Worm (Caenorhabditis elegans) whole organism, L2 larva: Measurements from ENCODE around the gene F43C11.1.

ENCODE experiments used
- C34F6.9 ChIP-seq: fragments of 150-350 bp; optimal IDR thresholded peaks from 2 replicates; lab custom pipeline; 2014; ENCODE audit warnings: missing biosample characterization, missing genetic modification characterization
- Y55F3AM.14 ChIP-seq: fragments of 200-800 bp; sonication (Bioruptor generic); optimal IDR thresholded peaks from 2 replicates; lab custom pipeline; 2018; ENCODE audit warnings: mild to moderate bottlenecking, missing genetic modification characterization, missing compliant biosample characterization
- ZK546.5 ChIP-seq: sonication (generic microtip); optimal IDR thresholded peaks from 2 replicates; lab custom pipeline; 2017; ENCODE audit warnings: missing biosample characterization, missing genetic modification characterization
- alr-1 ChIP-seq: fragments of 150-350 bp; optimal IDR thresholded peaks from 2 replicates; lab custom pipeline; 2014; ENCODE audit warnings: missing biosample characterization, missing genetic modification characterization
- ama-1 ChIP-seq: fragments of 150-350 bp; optimal IDR thresholded peaks from 2 replicates; lab custom pipeline; 2018; ENCODE audit warnings: inconsistent platforms
- blmp-1 ChIP-seq: sonication (generic microtip); optimal IDR thresholded peaks from 2 replicates; lab custom pipeline; 2017; ENCODE audit warnings: missing genetic modification characterization, mild to moderate bottlenecking, missing compliant biosample characterization, antibody characterized with exemption, moderate library complexity; ENCODE audit not compliant: insufficient read depth
- ceh-16 ChIP-seq: fragments of 150-350 bp; optimal IDR thresholded peaks from 2 replicates; lab custom pipeline; 2014; ENCODE audit warnings: missing biosample characterization, missing genetic modification characterization
- ceh-82 ChIP-seq: fragments of 150-350 bp; optimal IDR thresholded peaks from 2 replicates; lab custom pipeline; 2014; ENCODE audit warnings: missing biosample characterization, missing genetic modification characterization
- crh-2 ChIP-seq: sonication (generic microtip); optimal IDR thresholded peaks from 2 replicates; lab custom pipeline; 2017; ENCODE audit warnings: missing biosample characterization, missing genetic modification characterization
- dmd-4 ChIP-seq: sonication (generic microtip); optimal IDR thresholded peaks from 2 replicates; lab custom pipeline; 2017; ENCODE audit warnings: missing biosample characterization, missing genetic modification characterization
- elt-3 ChIP-seq: sonication (generic microtip); optimal IDR thresholded peaks from 2 replicates; lab custom pipeline; 2017; ENCODE audit warnings: missing biosample characterization, missing genetic modification characterization
- fos-1 ChIP-seq: fragments of 150-350 bp; optimal IDR thresholded peaks from 2 replicates; lab custom pipeline; 2014; ENCODE audit warnings: missing biosample characterization, missing genetic modification characterization
- gmeb-1 ChIP-seq: fragments of 150-350 bp; optimal IDR thresholded peaks from 2 replicates; lab custom pipeline; 2014; ENCODE audit warnings: missing biosample characterization, missing genetic modification characterization
- lin-39 ChIP-seq: fragments of 150-350 bp; optimal IDR thresholded peaks from 2 replicates; lab custom pipeline; 2014; ENCODE audit warnings: missing biosample characterization, missing genetic modification reagents, missing genetic modification characterization
- lsy-2 ChIP-seq, 2 experiments: fragments of 150-350 bp in 1 of 2; sonication (generic microtip) in 1 of 2; optimal IDR thresholded peaks; 2 replicates each; lab custom pipeline; 2014 to 2017; ENCODE audit warnings: missing biosample characterization in 2 of 2, missing genetic modification characterization in 2 of 2
- mab-5 ChIP-seq: fragments of 150-350 bp; optimal IDR thresholded peaks from 2 replicates; lab custom pipeline; 2014; ENCODE audit warnings: missing biosample characterization, missing genetic modification characterization
- mbf-1 ChIP-seq: sonication (generic microtip); optimal IDR thresholded peaks from 2 replicates; lab custom pipeline; 2017; ENCODE audit warnings: missing biosample characterization, missing genetic modification characterization
- mdl-1 ChIP-seq, 2 experiments: fragments of 150-350 bp in 1 of 2; sonication (generic microtip) in 1 of 2; optimal IDR thresholded peaks; 2 replicates each; lab custom pipeline; 2017; ENCODE audit warnings: missing biosample characterization in 2 of 2, missing genetic modification characterization in 2 of 2
- nhr-10 ChIP-seq: sonication (generic microtip); optimal IDR thresholded peaks from 2 replicates; lab custom pipeline; 2017; ENCODE audit warnings: missing biosample characterization, missing genetic modification characterization
- nhr-11 ChIP-seq: fragments of 150-350 bp; optimal IDR thresholded peaks from 2 replicates; lab custom pipeline; 2014; ENCODE audit warnings: missing biosample characterization, missing genetic modification characterization
- nhr-12 ChIP-seq: fragments of 150-350 bp; optimal IDR thresholded peaks from 2 replicates; lab custom pipeline; 2014; ENCODE audit warnings: missing biosample characterization, missing genetic modification characterization
- nhr-21 ChIP-seq: fragments of 150-350 bp; optimal IDR thresholded peaks from 2 replicates; lab custom pipeline; 2014; ENCODE audit warnings: missing biosample characterization, missing genetic modification characterization
- nhr-23 ChIP-seq: fragments of 150-350 bp; optimal IDR thresholded peaks from 2 replicates; lab custom pipeline; 2014; ENCODE audit warnings: missing biosample characterization, missing genetic modification reagents, missing genetic modification characterization
- nhr-237 ChIP-seq: fragments of 150-350 bp; optimal IDR thresholded peaks from 2 replicates; lab custom pipeline; 2014; ENCODE audit warnings: missing biosample characterization, missing genetic modification characterization
- nhr-25 ChIP-seq: fragments of 150-350 bp; sonication (generic microtip); optimal IDR thresholded peaks from 3 replicates; lab custom pipeline; 2014; ENCODE audit warnings: missing biosample characterization, missing genetic modification characterization
- nhr-6 ChIP-seq: fragments of 150-350 bp; optimal IDR thresholded peaks from 2 replicates; lab custom pipeline; 2014; ENCODE audit warnings: missing biosample characterization, missing genetic modification characterization
- nhr-77 ChIP-seq: fragments of 150-350 bp; optimal IDR thresholded peaks from 2 replicates; lab custom pipeline; 2014; ENCODE audit warnings: missing biosample characterization, missing genetic modification characterization
- peb-1 ChIP-seq: fragments of 150-350 bp; optimal IDR thresholded peaks from 2 replicates; lab custom pipeline; 2014; ENCODE audit warnings: missing biosample characterization, missing genetic modification characterization
- sem-4 ChIP-seq: fragments of 150-350 bp; optimal IDR thresholded peaks from 2 replicates; lab custom pipeline; 2014; ENCODE audit warnings: missing biosample characterization, missing genetic modification reagents, missing genetic modification characterization
- skn-1 ChIP-seq: sonication (generic microtip); optimal IDR thresholded peaks from 2 replicates; lab custom pipeline; 2017; ENCODE audit warnings: missing biosample characterization, missing genetic modification characterization
- sma-9 ChIP-seq, 2 experiments: fragments of 150-350 bp in 1 of 2; sonication (generic microtip) in 1 of 2; optimal IDR thresholded peaks; 2 replicates each; lab custom pipeline; 2014 to 2016; ENCODE audit warnings: missing genetic modification characterization in 2 of 2, mild to moderate bottlenecking in 1 of 2, missing biosample characterization in 1 of 2, missing compliant biosample characterization in 1 of 2, missing genetic modification reagents in 1 of 2, moderate library complexity in 1 of 2
- snpc-4 ChIP-seq: fragments of 150-350 bp; optimal IDR thresholded peaks from 2 replicates; lab custom pipeline; 2014; ENCODE audit warnings: missing biosample characterization, missing genetic modification characterization
- unc-39 ChIP-seq: fragments of 150-350 bp; optimal IDR thresholded peaks from 2 replicates; lab custom pipeline; 2014; ENCODE audit warnings: missing biosample characterization, missing genetic modification characterization
- zag-1 ChIP-seq: fragments of 150-350 bp; optimal IDR thresholded peaks from 2 replicates; lab custom pipeline; 2014; ENCODE audit warnings: missing biosample characterization, missing genetic modification characterization
- ztf-1 ChIP-seq: fragments of 200-800 bp; sonication (Bioruptor generic); conservative IDR thresholded peaks from 2 replicates; pipeline ENCODE4 v1.3.6; 2022; ENCODE audit warnings: missing genetic modification characterization, missing compliant biosample characterization
- ztf-11 ChIP-seq: sonication (generic microtip); optimal IDR thresholded peaks from 2 replicates; lab custom pipeline; 2017; ENCODE audit warnings: missing biosample characterization, missing genetic modification characterization
- ztf-4 ChIP-seq: fragments of 150-350 bp; optimal IDR thresholded peaks from 2 replicates; lab custom pipeline; 2014; ENCODE audit warnings: missing biosample characterization, missing genetic modification characterization

The F43C11.1 gene

ce11 chrII:2363673-2364072, 6.8 kb downstream of the F43C11.1 start, which contains the start of gene F43C11.11:
Gene F43C11.11, minus strand, starts transcription at chrII:2363773.
- TF ChIP-seq lin-39 (tag; lab: Kevin White, UChicago) (no peak), nhr-25 (tag; lab: Kevin White, UChicago) (no peak), ama-1 (lab: Kevin White, UChicago) (no peak), skn-1 (tag; lab: Kevin White, UChicago) (no peak), fos-1 (tag; lab: Kevin White, UChicago) (no peak), crh-2 (tag; lab: Kevin White, UChicago) (no peak), ztf-1 (no peak), ztf-11 (tag; lab: Kevin White, UChicago) (no peak), ceh-16 (tag; lab: Kevin White, UChicago) (no peak)

- TF ChIP-seq unc-39 (tag; lab: Kevin White, UChicago) (no peak), nhr-237 (no peak), skn-1 (tag; lab: Kevin White, UChicago) (no peak), alr-1 (no peak), peb-1 (no peak), gmeb-1 (tag; lab: Kevin White, UChicago) (no peak), ceh-82 (tag; lab: Kevin White, UChicago) (no peak), sem-4 (tag; lab: Kevin White, UChicago) (no peak), elt-3 (tag; lab: Kevin White, UChicago) (no peak), nhr-77 (tag; lab: Kevin White, UChicago) (no peak), nhr-12 (tag; lab: Kevin White, UChicago) (no peak), mdl-1 (tag; optimal IDR thresholded peaks at IDR 0.05; lab: Kevin White, UChicago) (no peak), snpc-4 (tag; lab: Kevin White, UChicago) (no peak), nhr-10 (tag; lab: Kevin White, UChicago) (no peak), ztf-11 (tag; lab: Kevin White, UChicago) (no peak), fos-1 (tag; lab: Kevin White, UChicago) (no peak), blmp-1 (tag; lab: Kevin White, UChicago) (no peak)
These were observed 9.9 kb downstream of the F43C11.1 start, which contains the start of the genes F43C11.12 and F16G10.5 for ce11 chrII:2366623-2367365. Gene F43C11.12, minus strand, starts transcription at chrII:2366723. Gene F16G10.5, plus strand, starts transcription at chrII:2367315.

- TF ChIP-seq nhr-12 (tag; lab: Kevin White, UChicago) = no peak
- no peak for TF ChIP-seq mab-5 (tag; lab: Kevin White, UChicago)
- no peak for TF ChIP-seq nhr-11 (tag; lab: Kevin White, UChicago)
- no peak for TF ChIP-seq zag-1 (tag; lab: Kevin White, UChicago)
- TF ChIP-seq ceh-16 (tag; lab: Kevin White, UChicago) = no peak
- no peak for TF ChIP-seq nhr-10 (tag; lab: Kevin White, UChicago)
- TF ChIP-seq lsy-2 (tag; optimal IDR thresholded peaks at IDR 0.05; lab: Kevin White, UChicago) = no peak
- TF ChIP-seq sma-9 (GFP tag; optimal IDR thresholded peaks at IDR 0.05; lab: Kevin White, UChicago) = no peak
- no peak for TF ChIP-seq sma-9 (tag; optimal IDR thresholded peaks at IDR 0.05; lab: Kevin White, UChicago)
- TF ChIP-seq nhr-77 (tag; lab: Kevin White, UChicago) = no peak
- TF ChIP-seq skn-1 (tag; lab: Kevin White, UChicago) = no peak
These were observed 12.1 kb downstream of the F43C11.1 start, which contains the start of gene hpo-25 for ce11 chrII:2368956-2369355. Gene hpo-25, plus strand, starts transcription at chrII:2369256.

- TF ChIP-seq mab-5 (tag; lab: Kevin White, UChicago) = no peak
- TF ChIP-seq nhr-23 (tag; lab: Kevin White, UChicago) = no peak
- TF ChIP-seq crh-2 (tag; lab: Kevin White, UChicago) = no peak
- TF ChIP-seq peb-1 = no peak
- no peak for TF ChIP-seq blmp-1 (tag; lab: Kevin White, UChicago)
- TF ChIP-seq C34F6.9 (tag; lab: Kevin White, UChicago) = no peak
- TF ChIP-seq lsy-2 (tag; optimal IDR thresholded peaks at IDR 0.05; lab: Kevin White, UChicago) = no peak
- TF ChIP-seq elt-3 (tag; lab: Kevin White, UChicago) = no peak
- no peak for TF ChIP-seq lin-39 (tag; lab: Kevin White, UChicago)
- TF ChIP-seq dmd-4 (tag; lab: Kevin White, UChicago) = no peak
- TF ChIP-seq fos-1 (tag; lab: Kevin White, UChicago) = no peak
- no peak for TF ChIP-seq ama-1 (lab: Kevin White, UChicago)
- TF ChIP-seq ztf-4 (tag; lab: Kevin White, UChicago) = no peak
- TF ChIP-seq Y55F3AM.14 = no peak
- TF ChIP-seq ZK546.5 (tag; lab: Kevin White, UChicago) = no peak
- TF ChIP-seq nhr-21 (tag; lab: Kevin White, UChicago) = no peak
- TF ChIP-seq snpc-4 (tag; lab: Kevin White, UChicago) = no peak
- TF ChIP-seq gmeb-1 (tag; lab: Kevin White, UChicago) = no peak
- TF ChIP-seq mbf-1 (tag; lab: Kevin White, UChicago) = no peak
- TF ChIP-seq nhr-6 (tag; lab: Kevin White, UChicago) = no peak
These were observed 15.2 kb downstream of the F43C11.1 start, which contains the start of gene F16G10.3 for ce11 chrII:2372090-2372489. Gene F16G10.3, plus strand, starts transcription at chrII:2372390.
